Fruit fly (Drosophila melanogaster) whole organism, prepupa: ENCODE results near the gene Hml.

Source experiments
- CG10631 ChIP-seq: fragments of 200-800 bp; sonication (Bioruptor generic); optimal IDR thresholded peaks from 2 replicates; lab custom pipeline; 2016; ENCODE audit warnings: missing biosample characterization, missing genetic modification characterization
- CG10669 ChIP-seq: fragments of 200-800 bp; sonication (Bioruptor generic); optimal IDR thresholded peaks from 3 replicates; lab custom pipeline; 2018; ENCODE audit warnings: missing biosample characterization, mild to moderate bottlenecking, missing genetic modification characterization, moderate library complexity
- CG11294 ChIP-seq: fragments of 200-800 bp; sonication (Bioruptor generic); IDR thresholded peaks from 2 replicates; pipeline ENCODE4 v1.3.6; 2022; ENCODE audit warnings: missing biosample characterization, missing genetic modification characterization
- CG11762 ChIP-seq: fragments of 200-800 bp; sonication (Bioruptor generic); optimal IDR thresholded peaks from 3 replicates; lab custom pipeline; 2016; ENCODE audit warnings: missing biosample characterization, missing genetic modification characterization; ENCODE audit not compliant: insufficient read depth
- CG11902 ChIP-seq: fragments of 200-800 bp; sonication (Bioruptor generic); optimal IDR thresholded peaks from 3 replicates; lab custom pipeline; 2016; ENCODE audit warnings: missing biosample characterization, missing genetic modification characterization
- CG16779 ChIP-seq: fragments of 200-800 bp; sonication (Bioruptor generic); optimal IDR thresholded peaks from 3 replicates; lab custom pipeline; 2017; ENCODE audit warnings: missing biosample characterization, mild to moderate bottlenecking, missing genetic modification characterization
- CG31627 ChIP-seq: fragments of 200-800 bp; sonication (Bioruptor generic); optimal IDR thresholded peaks from 3 replicates; lab custom pipeline; 2016; ENCODE audit warnings: missing biosample characterization, missing genetic modification characterization
- CG34406 ChIP-seq: fragments of 200-800 bp; sonication (Bioruptor generic); optimal IDR thresholded peaks from 3 replicates; lab custom pipeline; 2016; ENCODE audit warnings: missing biosample characterization, missing genetic modification characterization
- CG4318 ChIP-seq: fragments of 200-800 bp; sonication (Bioruptor generic); optimal IDR thresholded peaks from 3 replicates; lab custom pipeline; 2017; ENCODE audit warnings: missing biosample characterization, mild to moderate bottlenecking, missing genetic modification characterization
- CG6163 ChIP-seq: fragments of 200-800 bp; sonication (Bioruptor generic); IDR thresholded peaks from 3 replicates; pipeline ENCODE4 v1.3.6; 2022; ENCODE audit warnings: missing biosample characterization, missing genetic modification characterization
- CG8319 ChIP-seq: fragments of 200-800 bp; sonication (Bioruptor generic); optimal IDR thresholded peaks from 3 replicates; lab custom pipeline; 2016; ENCODE audit warnings: missing biosample characterization, missing genetic modification characterization
- CG8632 ChIP-seq: fragments of 200-800 bp; sonication (Bioruptor generic); optimal IDR thresholded peaks from 3 replicates; lab custom pipeline; 2016; ENCODE audit warnings: missing biosample characterization, missing genetic modification characterization
- Eip78C ChIP-seq: fragments of 200-800 bp; sonication (Bioruptor generic); peaks from one replicate; lab custom pipeline; 2016; ENCODE audit warnings: missing biosample characterization, missing genetic modification characterization
- Ets21C ChIP-seq: fragments of 200-800 bp; sonication (Bioruptor generic); optimal IDR thresholded peaks from 3 replicates; lab custom pipeline; 2016; ENCODE audit warnings: missing biosample characterization, missing genetic modification characterization
- Ets96B ChIP-seq: fragments of 200-800 bp; optimal IDR thresholded peaks from 2 replicates; lab custom pipeline; 2019; ENCODE audit warnings: missing biosample characterization, mild to moderate bottlenecking, missing genetic modification characterization, moderate library complexity
- Gug ChIP-seq: fragments of 200-800 bp; sonication (Bioruptor generic); IDR thresholded peaks from 2 replicates; pipeline ENCODE4 v1.3.6; 2022; ENCODE audit warnings: missing biosample characterization, missing genetic modification characterization
- Hr4 ChIP-seq: fragments of 200-800 bp; sonication (Bioruptor generic); optimal IDR thresholded peaks from 3 replicates; lab custom pipeline; 2016; ENCODE audit warnings: missing biosample characterization, missing genetic modification characterization
- OdsH ChIP-seq: fragments of 200-800 bp; sonication (Bioruptor generic); optimal IDR thresholded peaks from 3 replicates; lab custom pipeline; 2016; ENCODE audit warnings: missing biosample characterization, missing genetic modification characterization
- Smox ChIP-seq: fragments of 200-800 bp; sonication (Bioruptor generic); optimal IDR thresholded peaks from 3 replicates; lab custom pipeline; 2016; ENCODE audit warnings: missing biosample characterization, missing genetic modification characterization
- achi ChIP-seq: fragments of 200-800 bp; sonication (Bioruptor generic); optimal IDR thresholded peaks from 3 replicates; lab custom pipeline; 2016; ENCODE audit warnings: missing biosample characterization, missing genetic modification characterization
- cyc ChIP-seq: fragments of 200-800 bp; sonication (Bioruptor generic); optimal IDR thresholded peaks from 3 replicates; lab custom pipeline; 2016; ENCODE audit warnings: missing biosample characterization, missing genetic modification characterization
- dac ChIP-seq: fragments of 200-800 bp; sonication (Bioruptor generic); optimal IDR thresholded peaks from 2 replicates; lab custom pipeline; 2017; ENCODE audit warnings: missing biosample characterization, mild to moderate bottlenecking, missing genetic modification characterization
- dsx ChIP-seq: fragments of 200-800 bp; optimal IDR thresholded peaks from 3 replicates; lab custom pipeline; 2019; ENCODE audit warnings: missing biosample characterization, mild to moderate bottlenecking, missing genetic modification characterization, moderate library complexity; ENCODE audit not compliant: poor library complexity, severe bottlenecking
- eg ChIP-seq: fragments of 200-800 bp; sonication (Bioruptor generic); IDR thresholded peaks from 3 replicates; pipeline ENCODE4 v1.3.6; 2022; ENCODE audit warnings: missing biosample characterization, missing genetic modification characterization
- esn ChIP-seq: fragments of 200-800 bp; sonication (Bioruptor generic); optimal IDR thresholded peaks from 2 replicates; lab custom pipeline; 2016; ENCODE audit warnings: missing biosample characterization, mild to moderate bottlenecking, missing genetic modification characterization, moderate library complexity
- fd59A ChIP-seq: fragments of 200-800 bp; sonication (Bioruptor generic); optimal IDR thresholded peaks from 2 replicates; lab custom pipeline; 2017; ENCODE audit warnings: missing biosample characterization, mild to moderate bottlenecking, missing genetic modification characterization, missing genetic modification reagents
- fd85E ChIP-seq: fragments of 200-800 bp; sonication (Bioruptor generic); optimal IDR thresholded peaks from 3 replicates; lab custom pipeline; 2016; ENCODE audit warnings: missing biosample characterization, missing genetic modification characterization
- fkh ChIP-seq: fragments of 200-800 bp; sonication (Bioruptor generic); optimal IDR thresholded peaks from 3 replicates; lab custom pipeline; 2017; ENCODE audit warnings: missing biosample characterization, mild to moderate bottlenecking, missing genetic modification characterization, moderate library complexity
- salr ChIP-seq, 2 experiments: fragments of 200-800 bp; sonication (Bioruptor generic); optimal IDR thresholded peaks; 3 replicates each; lab custom pipeline; 2016 to 2018; ENCODE audit warnings: missing biosample characterization in 2 of 2, missing genetic modification characterization in 2 of 2, mild to moderate bottlenecking in 1 of 2
- spab ChIP-seq: fragments of 200-800 bp; sonication (Bioruptor generic); optimal IDR thresholded peaks from 2 replicates; lab custom pipeline; 2017; ENCODE audit warnings: missing biosample characterization, mild to moderate bottlenecking, missing genetic modification characterization, missing genetic modification reagents
- ss ChIP-seq, 2 experiments: fragments of 200-800 bp; sonication (Bioruptor generic); optimal IDR thresholded peaks; 2 replicates in 1 of 2; 3 replicates in 1 of 2; lab custom pipeline; 2017 to 2018; ENCODE audit warnings: mild to moderate bottlenecking in 2 of 2, missing biosample characterization in 2 of 2, missing genetic modification characterization in 2 of 2, moderate library complexity in 1 of 2
- svp ChIP-seq: fragments of 200-800 bp; sonication (Bioruptor generic); peaks from one replicate; lab custom pipeline; 2016; ENCODE audit warnings: missing biosample characterization, missing genetic modification characterization
- topi ChIP-seq: fragments of 200-800 bp; sonication (Bioruptor generic); optimal IDR thresholded peaks from 3 replicates; lab custom pipeline; 2016; ENCODE audit warnings: missing biosample characterization, missing genetic modification characterization
- vri ChIP-seq: fragments of 200-800 bp; sonication (Bioruptor generic); optimal IDR thresholded peaks from 3 replicates; lab custom pipeline; 2016; ENCODE audit warnings: missing biosample characterization, mild to moderate bottlenecking, missing genetic modification characterization

The Hml gene

DNA sequence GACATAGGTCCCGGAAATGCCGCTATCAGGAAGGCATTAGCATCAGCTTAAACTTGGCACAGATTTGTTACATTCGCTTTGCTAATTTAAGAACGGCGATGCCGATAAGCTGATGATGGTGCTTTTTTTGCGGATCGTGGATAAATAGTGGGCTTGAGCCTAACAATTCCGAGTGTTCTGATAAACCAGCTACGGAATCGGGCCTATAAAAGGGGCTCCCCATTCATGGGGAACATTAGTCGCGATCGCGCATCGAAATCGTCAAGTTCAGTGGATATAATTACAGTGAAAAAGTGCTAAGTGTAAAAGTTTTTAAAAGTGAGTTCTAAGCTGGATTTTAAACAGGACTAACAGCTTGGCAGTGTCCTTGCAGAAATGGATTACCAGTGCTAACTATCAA lies at the start of gene Hml:
TSS of gene Hml (plus strand) at position 301 of the 400 bp plus-strand sequence.
- TF ChIP-seq CG10631: no peak
- TF ChIP-seq eg (GFP tag; lab: Robert Waterston, UW): no peak
- TF ChIP-seq Hr4 (GFP tag; lab: Kevin White, UChicago): no peak
- no peak for TF ChIP-seq cyc
- no peak for TF ChIP-seq dsx (GFP tag; lab: Kevin White, UChicago)
- TF ChIP-seq CG8632 (GFP tag; lab: Kevin White, UChicago): no peak

DNA sequence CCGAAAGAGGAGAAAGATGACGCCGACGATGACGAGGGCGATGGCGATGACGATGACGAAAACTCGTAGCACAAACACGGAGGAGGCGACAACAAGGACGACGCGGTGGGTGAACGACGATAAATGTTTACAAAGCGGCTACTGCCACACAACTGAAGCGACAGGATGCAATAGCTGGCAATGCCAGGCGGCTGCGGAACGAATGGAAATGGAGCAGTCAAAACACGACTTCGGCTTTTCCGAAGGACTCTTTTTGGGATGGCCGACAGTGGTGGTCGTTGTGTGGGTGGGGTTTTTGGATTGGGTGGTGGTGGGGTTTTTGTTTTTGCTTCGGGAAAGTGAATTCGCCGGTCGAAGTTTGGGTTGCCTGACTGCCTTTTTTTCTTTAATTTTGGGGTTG lies 42.6 kb upstream of the Hml start, which contains the start of gene bru3:
TSS of gene bru3 (minus strand) at position 143 of the 400 bp plus-strand sequence.
- TF ChIP-seq vri (GFP tag; lab: Kevin White, UChicago): no peak
- TF ChIP-seq svp: peak; percentile 28

dm6 chr3L:13837456-13837855 lies 8.4 kb upstream of the Hml start, which contains the start of gene CG43184:
Gene CG43184 (plus strand): TSS chr3L:13837756.
- TF ChIP-seq eg (GFP tag; lab: Robert Waterston, UW): no peak

DNA sequence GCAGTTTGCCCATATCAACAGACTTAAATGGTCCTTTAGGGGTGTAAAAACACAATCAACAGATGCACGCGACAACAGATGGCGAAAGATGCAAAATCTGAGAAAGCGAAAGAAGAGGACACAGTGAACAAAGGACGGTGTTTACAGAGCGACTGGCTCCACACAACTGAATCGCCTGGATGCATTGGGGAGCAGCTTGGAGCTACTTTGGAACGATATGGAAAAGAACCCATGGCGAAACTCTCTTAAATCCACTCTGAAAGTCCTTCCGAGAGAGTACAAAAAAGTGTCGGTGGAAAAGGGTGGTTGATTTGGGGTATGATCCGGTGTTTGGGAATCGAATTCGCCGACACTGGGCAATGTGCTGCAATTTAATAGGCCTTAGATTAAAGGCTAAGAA lies 5.1 kb upstream of the Hml start:
- TF ChIP-seq Gug (GFP tag; lab: Robert Waterston, UW) (no peak), vri (GFP tag; lab: Kevin White, UChicago) (no peak), cyc (no peak), CG11294 (GFP tag; lab: Robert Waterston, UW) (no peak), salr (GFP tag; optimal IDR thresholded peaks at IDR 0.05; lab: Kevin White, UChicago) (no peak), topi (GFP tag; lab: Kevin White, UChicago) (no peak), achi (no peak)
- TF ChIP-seq, all 60 proteins: peak for 0

DNA sequence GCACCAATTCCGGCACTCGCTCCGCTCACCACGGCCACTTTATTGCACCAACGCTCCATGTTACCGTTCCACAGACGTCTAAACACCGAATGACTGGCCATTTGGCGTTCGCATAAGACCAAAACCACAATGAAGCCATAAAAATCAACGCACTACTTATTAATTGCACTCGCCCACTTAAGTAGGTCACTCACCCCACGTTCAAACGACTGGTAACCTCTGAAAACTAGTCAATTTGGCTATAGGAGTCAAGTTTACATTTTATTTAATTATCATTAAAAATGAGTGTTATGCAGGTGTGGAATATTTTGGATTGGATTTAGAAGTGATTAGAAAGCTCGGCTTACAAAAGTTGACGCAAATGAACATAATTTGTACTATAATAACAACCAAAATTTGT lies 3.7 kb upstream of the Hml start, which contains the start of gene CG8757:
TSS of gene CG8757 (minus strand) at position 101 of the 400 bp plus-strand sequence.
- no peak for TF ChIP-seq CG4318 (GFP tag; lab: Kevin White, UChicago)
- TF ChIP-seq fkh: no peak
- no peak for TF ChIP-seq CG31627
- TF ChIP-seq cyc: no peak
- no peak for TF ChIP-seq CG16779 (tag; lab: Kevin White, UChicago)
- TF ChIP-seq CG8632 (GFP tag; lab: Kevin White, UChicago): no peak
- no peak for TF ChIP-seq fd85E (GFP tag; lab: Kevin White, UChicago)
- no peak for TF ChIP-seq CG11762 (GFP tag; lab: Kevin White, UChicago)
- no peak for TF ChIP-seq Eip78C (GFP tag; lab: Kevin White, UChicago)
- no peak for TF ChIP-seq fd59A (GFP tag; lab: Kevin White, UChicago)
- no peak for TF ChIP-seq salr (GFP tag; optimal IDR thresholded peaks at IDR 0.05; lab: Kevin White, UChicago)
- TF ChIP-seq CG11902 (GFP tag; lab: Kevin White, UChicago): no peak
- no peak for TF ChIP-seq CG6163
- TF ChIP-seq svp: no peak
- no peak for TF ChIP-seq spab (GFP tag; lab: Kevin White, UChicago)
- TF ChIP-seq esn: no peak
- no peak for TF ChIP-seq achi
- no peak for TF ChIP-seq CG10669 (GFP tag; lab: Kevin White, UChicago)

DNA sequence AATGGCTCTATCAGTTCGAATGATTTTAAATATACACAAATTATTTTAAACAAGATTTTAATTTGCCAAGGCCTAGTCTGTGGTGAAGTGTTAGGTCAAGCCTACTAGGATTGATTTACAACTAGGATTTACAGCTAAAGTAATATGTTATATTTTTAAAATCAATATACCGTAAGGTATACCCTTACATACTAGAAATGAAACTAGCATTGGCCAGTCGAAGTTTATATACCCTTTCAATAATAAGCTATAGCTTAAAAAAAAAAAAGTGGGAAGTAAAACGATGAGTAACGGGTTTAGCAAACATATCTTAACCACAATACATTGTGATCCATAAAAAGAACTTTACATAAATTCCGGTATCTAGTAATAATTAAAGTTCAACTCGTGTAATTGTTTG lies 2.9 kb upstream of the Hml start, which contains the start of gene CG8750:
TSS of gene CG8750 (minus strand) at position 101 of the 400 bp plus-strand sequence.
- TF ChIP-seq CG8319 (GFP tag; lab: Kevin White, UChicago) (no peak), dac (GFP tag; lab: Kevin White, UChicago) (no peak), cyc (no peak), OdsH (GFP tag; lab: Kevin White, UChicago) (no peak), Ets96B (no peak), Ets21C (no peak), salr (GFP tag; optimal IDR thresholded peaks at IDR 0.05; lab: Kevin White, UChicago) (no peak), Smox (GFP tag; lab: Kevin White, UChicago) (no peak), CG4318 (GFP tag; lab: Kevin White, UChicago) (no peak), ss (GFP tag; optimal IDR thresholded peaks at IDR 0.05; lab: Kevin White, UChicago) (no peak), CG34406 (GFP tag; lab: Kevin White, UChicago) (no peak), dsx (GFP tag; lab: Kevin White, UChicago) (no peak), vri (GFP tag; lab: Kevin White, UChicago) (no peak)
- TF ChIP-seq, all 60 proteins: peak for 0
